Fruit fly (Drosophila melanogaster) whole organism, prepupa: Measurements from ENCODE around the gene CG9498.

ENCODE experiments used
- CG6276 ChIP-seq: fragments of 200-800 bp; sonication (Bioruptor generic); optimal IDR thresholded peaks from 2 replicates; lab custom pipeline; 2017; ENCODE audit warnings: missing biosample characterization, mild to moderate bottlenecking, missing genetic modification characterization
- Ets96B ChIP-seq: fragments of 200-800 bp; optimal IDR thresholded peaks from 2 replicates; lab custom pipeline; 2019; ENCODE audit warnings: missing biosample characterization, mild to moderate bottlenecking, missing genetic modification characterization, moderate library complexity
- acj6 ChIP-seq: fragments of 200-800 bp; sonication (Bioruptor generic); optimal IDR thresholded peaks from 3 replicates; lab custom pipeline; 2016; ENCODE audit warnings: missing biosample characterization, missing genetic modification characterization
- cyc ChIP-seq: fragments of 200-800 bp; sonication (Bioruptor generic); optimal IDR thresholded peaks from 3 replicates; lab custom pipeline; 2016; ENCODE audit warnings: missing biosample characterization, missing genetic modification characterization

DNA sequence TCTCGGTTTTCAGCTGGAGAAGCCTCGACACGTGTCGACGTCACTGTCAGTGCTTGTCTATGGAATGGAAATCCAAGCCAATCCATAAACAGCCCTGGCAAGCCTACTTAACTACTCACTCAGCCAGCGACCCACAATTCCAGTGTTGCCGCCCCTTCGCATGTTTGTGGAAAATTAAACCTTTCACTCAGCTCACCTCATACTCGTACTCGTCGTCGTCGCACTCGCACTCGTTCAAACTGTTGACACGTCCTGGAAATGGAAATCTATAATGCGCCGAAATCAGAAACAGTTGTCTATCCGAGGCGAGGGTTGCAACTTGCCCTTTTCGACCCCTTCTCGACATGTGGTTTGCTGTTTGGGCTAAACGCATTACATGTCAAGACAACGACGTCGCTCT lies 31.8 kb downstream of the CG9498 start:
- TF ChIP-seq Ets96B (tag; lab: Kevin White, UChicago) (no peak), acj6 (no peak), cyc (GFP tag; lab: Kevin White, UChicago) (no peak), CG6276 (GFP tag; lab: Kevin White, UChicago) (no peak)
